Fruit fly (Drosophila melanogaster) whole organism, wandering third instar larva: ENCODE measurements around the gene Sumo.
A peak's percentile ranks its signal among the peaks of the same experiment; 100 is the strongest.

Experiments used
- Abd-B ChIP-seq: fragments of >200 bp; optimal IDR thresholded peaks from 2 replicates; lab custom pipeline; 2017; ENCODE audit warnings: missing biosample characterization, missing genetic modification characterization
- CG32264 ChIP-seq: fragments of 200-800 bp; sonication (Bioruptor generic); optimal IDR thresholded peaks from 2 replicates; lab custom pipeline; 2016; ENCODE audit warnings: missing biosample characterization, missing genetic modification characterization
- CG9705 ChIP-seq: fragments of 200-800 bp; sonication (Bioruptor generic); optimal IDR thresholded peaks from 2 replicates; lab custom pipeline; 2018; ENCODE audit warnings: missing biosample characterization, mild to moderate bottlenecking, missing genetic modification characterization
- CrebA ChIP-seq: fragments of 200-800 bp; sonication (Bioruptor generic); optimal IDR thresholded peaks from 2 replicates; lab custom pipeline; 2016; ENCODE audit warnings: missing biosample characterization, mild to moderate bottlenecking, missing genetic modification characterization, borderline replicate concordance
- Dfd ChIP-seq: fragments of >200 bp; optimal IDR thresholded peaks from 2 replicates; lab custom pipeline; 2017; ENCODE audit warnings: missing biosample characterization, missing genetic modification characterization
- Dif ChIP-seq: fragments of 200-275, 200-300 bp; sonication (Bioruptor generic); optimal IDR thresholded peaks from 2 replicates; lab custom pipeline; 2018; ENCODE audit warnings: missing biosample characterization, missing genetic modification characterization; ENCODE audit not compliant: partially characterized antibody
- GATAd ChIP-seq: sonication (Bioruptor generic); optimal IDR thresholded peaks from 2 replicates; lab custom pipeline; 2016; ENCODE audit warnings: missing biosample characterization, missing genetic modification characterization
- HLH106 ChIP-seq: fragments of 200-800 bp; optimal IDR thresholded peaks from 3 replicates; lab custom pipeline; 2019; ENCODE audit warnings: missing biosample characterization, mild to moderate bottlenecking, missing genetic modification characterization, moderate library complexity
- Hnf4 ChIP-seq: fragments of 200-800 bp; sonication (Bioruptor generic); optimal IDR thresholded peaks from 2 replicates; lab custom pipeline; 2016; ENCODE audit warnings: missing biosample characterization, mild to moderate bottlenecking, missing genetic modification characterization
- Hr78 ChIP-seq: fragments of >200 bp; optimal IDR thresholded peaks from 2 replicates; lab custom pipeline; 2017; ENCODE audit warnings: missing biosample characterization, missing genetic modification characterization
- Hr83 ChIP-seq: fragments of 200-300 bp; sonication (Bioruptor generic); optimal IDR thresholded peaks from 2 replicates; lab custom pipeline; 2016; ENCODE audit warnings: missing biosample characterization, mild to moderate bottlenecking, missing genetic modification characterization, moderate library complexity; ENCODE audit not compliant: poor library complexity, severe bottlenecking
- Jra ChIP-seq: sonication (Bioruptor generic); optimal IDR thresholded peaks from 2 replicates; lab custom pipeline; 2016; ENCODE audit warnings: missing biosample characterization, missing genetic modification characterization
- Mio ChIP-seq: sonication (Bioruptor generic); optimal IDR thresholded peaks from 2 replicates; lab custom pipeline; 2016; ENCODE audit warnings: missing biosample characterization, missing genetic modification characterization
- Myc ChIP-seq: fragments of >200 bp; optimal IDR thresholded peaks from 2 replicates; lab custom pipeline; 2017
- N ChIP-seq: fragments of >200 bp; optimal IDR thresholded peaks from 2 replicates; lab custom pipeline; 2018; ENCODE audit warnings: missing biosample characterization, missing external identifiers, missing genetic modification characterization
- OdsH ChIP-seq: fragments of 200-800 bp; sonication (Bioruptor generic); optimal IDR thresholded peaks from 2 replicates; lab custom pipeline; 2016; ENCODE audit warnings: missing biosample characterization, mild to moderate bottlenecking, missing genetic modification characterization
- Rel ChIP-seq, 2 experiments: fragments of 200-800 bp; sonication (Bioruptor generic) in 1 of 2; optimal IDR thresholded peaks; 2 replicates in 1 of 2; 3 replicates in 1 of 2; lab custom pipeline; 2016 to 2019; ENCODE audit warnings: mild to moderate bottlenecking in 2 of 2, missing biosample characterization in 2 of 2, missing genetic modification characterization in 2 of 2, moderate library complexity in 1 of 2
- Sp1 ChIP-seq: fragments of 200-800 bp; sonication (Bioruptor generic); optimal IDR thresholded peaks from 3 replicates; lab custom pipeline; 2019; ENCODE audit warnings: missing biosample characterization, mild to moderate bottlenecking, missing genetic modification characterization, moderate library complexity
- Vsx2 ChIP-seq: fragments of 200-300, 225-300 bp; sonication (Bioruptor generic); optimal IDR thresholded peaks from 2 replicates; lab custom pipeline; 2018; ENCODE audit warnings: missing biosample characterization, missing genetic modification characterization; ENCODE audit not compliant: partially characterized antibody
- br ChIP-seq: fragments of 200-800 bp; sonication (Bioruptor generic); optimal IDR thresholded peaks from 2 replicates; lab custom pipeline; 2016; ENCODE audit warnings: missing biosample characterization, missing genetic modification characterization
- brk ChIP-seq: fragments of 200-800 bp; sonication (Bioruptor generic); optimal IDR thresholded peaks from 2 replicates; lab custom pipeline; 2016; ENCODE audit warnings: missing biosample characterization, mild to moderate bottlenecking, missing genetic modification characterization
- dl ChIP-seq, 2 experiments: fragments of 175-275, 200-275 bp in 1 of 2; fragments of 200-275 bp in 1 of 2; sonication (Bioruptor generic); optimal IDR thresholded peaks; lab custom pipeline; 2018; ENCODE audit warnings: mild to moderate bottlenecking in 2 of 2, missing biosample characterization in 2 of 2, missing genetic modification characterization in 2 of 2, moderate library complexity in 2 of 2; ENCODE audit not compliant: partially characterized antibody in 2 of 2, insufficient read depth in 1 of 2
- dmrt93B ChIP-seq: fragments of 200-800 bp; sonication (Bioruptor generic); optimal IDR thresholded peaks from 2 replicates; lab custom pipeline; 2018; ENCODE audit warnings: missing biosample characterization, mild to moderate bottlenecking, missing genetic modification characterization
- dsf ChIP-seq: sonication (Bioruptor generic); optimal IDR thresholded peaks from 2 replicates; lab custom pipeline; 2016; ENCODE audit warnings: missing biosample characterization, missing genetic modification characterization, borderline replicate concordance
- ey ChIP-seq: fragments of 200-800 bp; sonication (Bioruptor generic); optimal IDR thresholded peaks from 2 replicates; lab custom pipeline; 2016; ENCODE audit warnings: missing biosample characterization, missing genetic modification characterization
- foxo ChIP-seq, 2 experiments: fragments of 200-800 bp; sonication (Bioruptor generic); optimal IDR thresholded peaks; 2 replicates in 1 of 2; 3 replicates in 1 of 2; lab custom pipeline; 2016 to 2017; ENCODE audit warnings: missing biosample characterization in 2 of 2, missing genetic modification characterization in 2 of 2
- fru ChIP-seq: fragments of 200-800 bp; sonication (Bioruptor generic); optimal IDR thresholded peaks from 3 replicates; lab custom pipeline; 2016; ENCODE audit warnings: missing biosample characterization, mild to moderate bottlenecking, missing genetic modification characterization
- h ChIP-seq: fragments of 200-800 bp; sonication (Bioruptor generic); optimal IDR thresholded peaks from 3 replicates; lab custom pipeline; 2016; ENCODE audit warnings: missing biosample characterization, mild to moderate bottlenecking, missing genetic modification characterization
- jim ChIP-seq: fragments of 175-275, 200-325 bp; sonication (Bioruptor generic); optimal IDR thresholded peaks from 2 replicates; lab custom pipeline; 2016; ENCODE audit warnings: missing biosample characterization, mild to moderate bottlenecking, missing genetic modification characterization
- lola ChIP-seq: fragments of >200 bp; optimal IDR thresholded peaks from 2 replicates; lab custom pipeline; 2017; ENCODE audit warnings: missing biosample characterization, missing genetic modification characterization
- pan ChIP-seq: fragments of >200 bp; optimal IDR thresholded peaks from 2 replicates; lab custom pipeline; 2017
- psq ChIP-seq: fragments of 200-800 bp; sonication (Bioruptor generic); optimal IDR thresholded peaks from 3 replicates; lab custom pipeline; 2017; ENCODE audit warnings: missing biosample characterization, mild to moderate bottlenecking, missing genetic modification characterization, moderate library complexity
- rgr ChIP-seq: fragments of 200-800 bp; sonication (Bioruptor generic); optimal IDR thresholded peaks from 3 replicates; lab custom pipeline; 2016; ENCODE audit warnings: missing biosample characterization, mild to moderate bottlenecking, missing genetic modification characterization
- sage ChIP-seq: fragments of 200-800 bp; sonication (Bioruptor generic); optimal IDR thresholded peaks from 2 replicates; lab custom pipeline; 2016; ENCODE audit warnings: missing biosample characterization, mild to moderate bottlenecking, missing genetic modification characterization
- sv ChIP-seq: fragments of 200-800 bp; sonication (Bioruptor generic); optimal IDR thresholded peaks from 3 replicates; lab custom pipeline; 2016; ENCODE audit warnings: missing biosample characterization, missing genetic modification characterization
- tai ChIP-seq: sonication (Bioruptor generic); optimal IDR thresholded peaks from 2 replicates; lab custom pipeline; 2016; ENCODE audit warnings: missing biosample characterization, missing genetic modification characterization
- usp ChIP-seq: fragments of >200 bp; optimal IDR thresholded peaks from 2 replicates; lab custom pipeline; 2017; ENCODE audit warnings: missing biosample characterization, missing genetic modification characterization
- woc ChIP-seq: sonication (Bioruptor generic); optimal IDR thresholded peaks from 2 replicates; lab custom pipeline; 2016; ENCODE audit warnings: missing biosample characterization, mild to moderate bottlenecking, missing genetic modification characterization

Gene Sumo

dm6 chr2L:6970813-6971212, 3.4 kb upstream of the Sumo start:
- no peak for TF ChIP-seq Hr78 (GFP tag; lab: Kevin White, UChicago)
- no peak for TF ChIP-seq HLH106 (tag; lab: Kevin White, UChicago)
- no peak for TF ChIP-seq Mio (GFP tag; lab: Kevin White, UChicago)
- TF ChIP-seq Hnf4 (GFP tag; lab: Kevin White, UChicago) = no peak
- no peak for TF ChIP-seq Myc (lab: Kevin White, UChicago)
- TF ChIP-seq sv (GFP tag; lab: Kevin White, UChicago) = no peak
- no peak for TF ChIP-seq dmrt93B (GFP tag; lab: Kevin White, UChicago)
- no peak for TF ChIP-seq Dif (GFP tag; lab: Kevin White, UChicago)
- no peak for TF ChIP-seq foxo (GFP tag; optimal IDR thresholded peaks at IDR 0.05; lab: Kevin White, UChicago)
- no peak for TF ChIP-seq CG32264 (GFP tag; lab: Kevin White, UChicago)
- no peak for TF ChIP-seq pan
- TF ChIP-seq Hr83 (GFP tag; lab: Kevin White, UChicago) = no peak
- no peak for TF ChIP-seq ey (GFP tag; lab: Kevin White, UChicago)
- TF ChIP-seq, all 38 proteins: peak for 0

dm6 chr2L:6968013-6968517, 621 bp upstream of the Sumo start:
- TF ChIP-seq jim (GFP tag; lab: Kevin White, UChicago) (no peak), CrebA (no peak), N (GFP tag; lab: Kevin White, UChicago) (no peak), dmrt93B (GFP tag; lab: Kevin White, UChicago) (no peak), woc (GFP tag; lab: Kevin White, UChicago) (peak; percentile 82), Hnf4 (GFP tag; lab: Kevin White, UChicago) (no peak), Vsx2 (GFP tag; lab: Kevin White, UChicago) (no peak), fru (GFP tag; lab: Kevin White, UChicago) (peak; percentile 53), Dif (GFP tag; lab: Kevin White, UChicago) (no peak), Dfd (GFP tag; lab: Kevin White, UChicago) (no peak), HLH106 (tag; lab: Kevin White, UChicago) (no peak), Jra (no peak), tai (GFP tag; lab: Kevin White, UChicago) (no peak), lola (GFP tag; lab: Kevin White, UChicago) (no peak), sv (GFP tag; lab: Kevin White, UChicago) (peak; percentile 13), rgr (GFP tag; lab: Kevin White, UChicago) (peak; percentile 56), Rel (GFP tag; optimal IDR thresholded peaks at IDR 0.05; lab: Kevin White, UChicago) (no peak), Rel (tag; optimal IDR thresholded peaks at IDR 0.05; lab: Kevin White, UChicago) (no peak), Hr78 (GFP tag; lab: Kevin White, UChicago) (no peak), foxo (GFP tag; optimal IDR thresholded peaks at IDR 0.05; lab: Kevin White, UChicago) (peak in 1 of 2 experiments; percentile 47), Abd-B (GFP tag; lab: Kevin White, UChicago) (no peak), sage (GFP tag; lab: Kevin White, UChicago) (no peak), brk (GFP tag; lab: Kevin White, UChicago) (no peak), dsf (no peak), Myc (lab: Kevin White, UChicago) (no peak), Hr83 (GFP tag; lab: Kevin White, UChicago) (peak; percentile 39), h (GFP tag; lab: Kevin White, UChicago) (peak; percentile 76), CG9705 (GFP tag; lab: Kevin White, UChicago) (no peak), pan (no peak), OdsH (GFP tag; lab: Kevin White, UChicago) (peak; percentile 44), br (GFP tag; lab: Kevin White, UChicago) (no peak), usp (GFP tag; lab: Kevin White, UChicago) (no peak), psq (GFP tag; lab: Kevin White, UChicago) (peak; percentile 11), Sp1 (peak; percentile 32), dl (GFP tag; optimal IDR thresholded peaks at IDR 0.05; lab: Kevin White, UChicago; ENCODE audit: insufficient read depth in 1 of 2, partially characterized antibody in 2 of 2) (no peak), GATAd (GFP tag; lab: Kevin White, UChicago) (no peak), ey (GFP tag; lab: Kevin White, UChicago) (peak; percentile 23), CG32264 (GFP tag; lab: Kevin White, UChicago) (peak; percentile 7), Mio (GFP tag; lab: Kevin White, UChicago) (no peak)
